Worm (Caenorhabditis elegans) whole organism, early embryonic: ENCODE measurements around the gene str-7.

Experiments
- ama-1 ChIP-seq: fragments of 150-350 bp; optimal IDR thresholded peaks from 2 replicates; lab custom pipeline; 2014
- ceh-36 ChIP-seq: sonication (generic microtip); optimal IDR thresholded peaks from 2 replicates; lab custom pipeline; 2016; ENCODE audit warnings: missing genetic modification characterization, inconsistent platforms, missing compliant biosample characterization
- ets-7 ChIP-seq: sonication (generic microtip); optimal IDR thresholded peaks from 2 replicates; lab custom pipeline; 2016; ENCODE audit warnings: missing genotype, missing genetic modification characterization, missing compliant biosample characterization
- hmg-4 ChIP-seq: fragments of 200-800 bp; sonication (Bioruptor generic); optimal IDR thresholded peaks from 2 replicates; lab custom pipeline; 2018; ENCODE audit warnings: mild to moderate bottlenecking, missing genetic modification characterization, missing compliant biosample characterization
- hnd-1 ChIP-seq: sonication (generic microtip); optimal IDR thresholded peaks from 2 replicates; lab custom pipeline; 2016; ENCODE audit warnings: missing genetic modification characterization, missing compliant biosample characterization
- pes-1 ChIP-seq: fragments of 200-800 bp; sonication (Bioruptor generic); IDR thresholded peaks from 2 replicates; pipeline ENCODE4 v1.3.6; 2022; ENCODE audit warnings: missing genetic modification reagents, missing genetic modification characterization, missing compliant biosample characterization
- tra-4 ChIP-seq: sonication (generic microtip); optimal IDR thresholded peaks from 2 replicates; lab custom pipeline; 2017; ENCODE audit warnings: missing genetic modification characterization, missing compliant biosample characterization

DNA sequence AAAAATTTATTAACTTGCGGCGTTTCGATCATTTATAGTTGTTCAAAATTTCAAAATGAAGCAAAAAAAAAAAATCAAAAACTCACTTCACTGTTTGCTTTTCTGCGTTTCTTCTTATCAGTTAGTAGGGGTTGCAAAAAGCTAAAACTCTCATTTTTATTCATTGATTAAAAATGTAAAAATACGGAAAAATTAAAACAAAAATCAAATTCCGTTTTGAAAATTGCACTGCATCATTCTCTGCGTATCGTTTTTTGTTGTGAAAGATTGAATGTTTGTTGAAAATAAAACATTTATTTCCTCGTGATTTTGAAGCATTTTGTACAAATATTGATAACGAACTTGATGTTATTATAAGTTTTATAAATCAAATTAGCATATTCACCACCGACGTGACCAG, 29.8 kb upstream of the str-7 start:
- TF ChIP-seq ama-1 (lab: Kevin White, UChicago) (no peak), hmg-4 (no peak), ets-7 (tag; lab: Kevin White, UChicago) (no peak), ceh-36 (tag; lab: Kevin White, UChicago) (no peak), hnd-1 (no peak), tra-4 (no peak), pes-1 (GFP tag; lab: Robert Waterston, UW) (no peak)
